Fruit fly (Drosophila melanogaster): ENCODE results near the gene CG9135.

dm6 chr2L:6081134-6081832 lies 30.7 kb downstream of the CG9135 start:
- TF ChIP-seq Asciz (GFP tag; optimal IDR thresholded peaks at IDR 0.05) (no peak), NFAT (GFP tag; IDR thresholded peaks at IDR 0.05) (no peak), pan (optimal IDR thresholded peaks at IDR 0.05) (no peak), pan (GFP tag; optimal IDR thresholded peaks at IDR 0.05 in 1 of 2, IDR thresholded peaks at IDR 0.05 in 1 of 2) (no peak), CG6854 (GFP tag; optimal IDR thresholded peaks at IDR 0.05) (no peak), Aef1 (GFP tag; IDR thresholded peaks at IDR 0.05) (no peak), CG8388 (GFP tag; optimal IDR thresholded peaks at IDR 0.05) (no peak), trh (GFP tag; optimal IDR thresholded peaks at IDR 0.05) (no peak)
